Worm (Caenorhabditis elegans) whole organism, L2 larva: ENCODE data around the gene nlp-14.

ENCODE experiments used
- ceh-82 ChIP-seq: fragments of 150-350 bp; optimal IDR thresholded peaks from 2 replicates; lab custom pipeline; 2014; ENCODE audit warnings: missing biosample characterization, missing genetic modification characterization
- fos-1 ChIP-seq: fragments of 150-350 bp; optimal IDR thresholded peaks from 2 replicates; lab custom pipeline; 2014; ENCODE audit warnings: missing biosample characterization, missing genetic modification characterization

DNA sequence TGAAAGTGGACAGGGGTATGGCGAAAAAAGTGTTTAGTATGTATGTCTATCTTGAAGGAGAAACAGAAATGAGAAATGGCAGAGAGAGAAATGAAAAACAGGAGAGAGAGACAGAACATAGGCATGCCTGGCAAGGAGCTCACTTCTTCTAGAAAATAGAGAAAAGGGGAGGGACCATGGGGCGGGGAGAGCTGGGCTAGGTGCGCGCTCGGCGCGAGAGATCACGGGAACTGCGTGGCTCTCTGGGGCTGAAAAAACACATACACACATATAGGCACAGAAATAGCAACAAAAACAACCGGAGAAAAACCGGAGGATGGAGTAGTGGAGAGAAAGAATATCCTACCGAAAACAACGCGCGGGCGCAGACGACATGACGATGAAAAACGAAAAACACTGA lies 32.8 kb upstream of the nlp-14 start:
- TF ChIP-seq fos-1, result no peak
- TF ChIP-seq ceh-82 (tag; lab: Kevin White, UChicago), result no peak
